Worm (Caenorhabditis elegans) whole organism, late embryonic: Measurements from ENCODE around the gene C28G1.6.

ENCODE experiments used
- C38D4.7 ChIP-seq: fragments of 200-800 bp; sonication (Bioruptor generic); optimal IDR thresholded peaks from 2 replicates; lab custom pipeline; 2018; ENCODE audit warnings: mild to moderate bottlenecking, missing genetic modification characterization, moderate library complexity, missing compliant biosample characterization
- ceh-9 ChIP-seq: sonication (generic microtip); optimal IDR thresholded peaks from 2 replicates; lab custom pipeline; 2016; ENCODE audit warnings: mild to moderate bottlenecking, missing genetic modification characterization, inconsistent platforms, missing compliant biosample characterization
- fkh-10 ChIP-seq: fragments of 150-350 bp; optimal IDR thresholded peaks from 2 replicates; lab custom pipeline; 2014; ENCODE audit warnings: missing biosample characterization, missing genetic modification reagents, missing genetic modification characterization

DNA sequence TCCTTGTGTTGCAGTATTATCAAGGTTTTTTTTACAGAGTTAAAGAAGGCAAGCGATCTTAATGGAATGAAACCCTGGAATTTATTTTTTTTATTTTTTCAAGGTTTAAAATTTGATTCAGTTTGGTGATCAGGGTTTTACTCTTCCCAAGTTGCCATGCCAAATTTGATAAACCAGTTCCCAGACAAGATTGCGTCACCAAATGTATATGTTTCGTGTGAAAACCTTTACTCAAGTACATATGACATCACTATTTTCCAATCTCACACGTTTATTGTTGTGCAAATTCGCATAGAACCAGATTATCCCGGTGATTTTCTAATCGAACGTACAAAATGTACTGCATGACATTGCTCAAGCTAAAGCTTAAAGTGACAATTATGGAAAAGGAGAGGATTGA, 47.6 kb upstream of the C28G1.6 start:
- no peak for TF ChIP-seq ceh-9
- no peak for TF ChIP-seq fkh-10
- no peak for TF ChIP-seq C38D4.7 (GFP tag; lab: Kevin White, UChicago)
